Fruit fly (Drosophila melanogaster) whole organism, embryonic: ENCODE results near the gene CG3862.

ENCODE experiments used
- Ada2b ChIP-seq: fragments of 200-800 bp; sonication (Bioruptor generic); IDR thresholded peaks from 2 replicates; pipeline ENCODE4 v1.3.6; 2022; ENCODE audit warnings: missing biosample characterization, missing genetic modification characterization
- BEAF-32 ChIP-seq: fragments of 200-800 bp; sonication (Bioruptor generic); optimal IDR thresholded peaks from 3 replicates; lab custom pipeline; 2017; ENCODE audit warnings: missing biosample characterization, missing genetic modification characterization, mild to moderate bottlenecking, moderate library complexity, missing genetic modification reagents
- Bteb2 ChIP-seq: fragments of 200-800 bp; sonication (Bioruptor generic); optimal IDR thresholded peaks from 2 replicates; lab custom pipeline; 2016; ENCODE audit warnings: missing biosample characterization, missing genetic modification characterization
- CG11093 ChIP-seq: fragments of 200-800 bp; sonication (Bioruptor generic); IDR thresholded peaks from 3 replicates; pipeline ENCODE4 v1.3.6; 2022; ENCODE audit warnings: missing biosample characterization, missing genetic modification characterization
- CG11696 ChIP-seq: fragments of 200-800 bp; sonication (Bioruptor generic); IDR thresholded peaks from 2 replicates; pipeline ENCODE4 v1.3.6; 2022; ENCODE audit warnings: missing biosample characterization, missing genetic modification characterization
- CG12942 ChIP-seq: fragments of 200-800 bp; sonication (Bioruptor generic); optimal IDR thresholded peaks from 3 replicates; lab custom pipeline; 2016; ENCODE audit warnings: missing biosample characterization, missing genetic modification characterization
- CG13424 ChIP-seq: fragments of 200-800 bp; sonication (Bioruptor generic); optimal IDR thresholded peaks from 2 replicates; lab custom pipeline; 2019; ENCODE audit warnings: missing biosample characterization, mild to moderate bottlenecking, missing genetic modification characterization, moderate library complexity
- CG15269 ChIP-seq: fragments of 200-800 bp; sonication (Bioruptor generic); optimal IDR thresholded peaks from 2 replicates; lab custom pipeline; 2018; ENCODE audit warnings: missing biosample characterization, mild to moderate bottlenecking, missing genetic modification characterization, moderate library complexity
- CG2199 ChIP-seq: fragments of 200-800 bp; sonication (Bioruptor generic); IDR thresholded peaks from 3 replicates; pipeline ENCODE4 v1.3.6; 2022; ENCODE audit warnings: missing biosample characterization, missing genetic modification characterization
- CG30403 ChIP-seq: fragments of 200-800 bp; sonication (Bioruptor generic); optimal IDR thresholded peaks from 3 replicates; lab custom pipeline; 2016; ENCODE audit warnings: missing biosample characterization, missing genetic modification characterization
- CG32772 ChIP-seq: fragments of 200-800 bp; sonication (Bioruptor generic); IDR thresholded peaks from 2 replicates; pipeline ENCODE4 v1.3.6; 2022; ENCODE audit warnings: missing biosample characterization, missing genetic modification characterization
- CG4820 ChIP-seq: fragments of 200-800 bp; sonication (Bioruptor generic); optimal IDR thresholded peaks from 3 replicates; lab custom pipeline; 2016; ENCODE audit warnings: missing biosample characterization, missing genetic modification characterization
- CG5180 ChIP-seq: fragments of 200-800 bp; sonication (Bioruptor generic); optimal IDR thresholded peaks from 3 replicates; lab custom pipeline; 2017; ENCODE audit warnings: missing biosample characterization, missing genetic modification characterization, mild to moderate bottlenecking, moderate library complexity, missing genetic modification reagents
- CG9215 ChIP-seq: fragments of 200-800 bp; sonication (Bioruptor generic); IDR thresholded peaks from 2 replicates; pipeline ENCODE4 v1.3.6; 2022; ENCODE audit warnings: missing biosample characterization, missing genetic modification characterization
- CG9437 ChIP-seq: fragments of 200-800 bp; sonication (Bioruptor generic); optimal IDR thresholded peaks from 2 replicates; lab custom pipeline; 2018; ENCODE audit warnings: missing biosample characterization, mild to moderate bottlenecking, missing genetic modification characterization
- CG9876 ChIP-seq: fragments of 200-800 bp; sonication (Bioruptor generic); optimal IDR thresholded peaks from 2 replicates; lab custom pipeline; 2016; ENCODE audit warnings: missing biosample characterization, missing genetic modification characterization
- H2.0 ChIP-seq: fragments of 200-800 bp; sonication (Bioruptor generic); IDR thresholded peaks from 2 replicates; pipeline ENCODE4 v1.3.6; 2022; ENCODE audit warnings: missing biosample characterization, missing genetic modification characterization
- Hey ChIP-seq: fragments of 200-800 bp; sonication (Bioruptor generic); optimal IDR thresholded peaks from 3 replicates; lab custom pipeline; 2018; ENCODE audit warnings: missing biosample characterization, mild to moderate bottlenecking, missing genetic modification characterization
- HmgZ ChIP-seq: fragments of 200-800 bp; sonication (Bioruptor generic); optimal IDR thresholded peaks from 2 replicates; lab custom pipeline; 2018; ENCODE audit warnings: missing biosample characterization, mild to moderate bottlenecking, missing genetic modification characterization
- Mrtf ChIP-seq: fragments of 200-800 bp; sonication (Bioruptor generic); IDR thresholded peaks from 3 replicates; pipeline ENCODE4 v1.3.6; 2022; ENCODE audit warnings: missing biosample characterization, missing genetic modification characterization
- Neu2 ChIP-seq: fragments of 200-800 bp; sonication (Bioruptor generic); optimal IDR thresholded peaks from 3 replicates; lab custom pipeline; 2016; ENCODE audit warnings: missing biosample characterization, missing genetic modification characterization, borderline replicate concordance
- Nf-YA ChIP-seq: fragments of 200-800 bp; sonication (Bioruptor generic); IDR thresholded peaks from 2 replicates; pipeline ENCODE4 v1.3.6; 2022; ENCODE audit warnings: missing biosample characterization, missing genetic modification characterization
- NfI ChIP-seq: fragments of 200-800 bp; sonication (Bioruptor generic); optimal IDR thresholded peaks from 3 replicates; lab custom pipeline; 2018; ENCODE audit warnings: missing biosample characterization, mild to moderate bottlenecking, missing genetic modification characterization, moderate library complexity
- PHDP ChIP-seq: fragments of 200-800 bp; sonication (Bioruptor generic); optimal IDR thresholded peaks from 3 replicates; lab custom pipeline; 2018; ENCODE audit warnings: missing biosample characterization, mild to moderate bottlenecking, missing genetic modification characterization, moderate library complexity
- Rfx ChIP-seq: fragments of 200-800 bp; sonication (Bioruptor generic); IDR thresholded peaks from 2 replicates; pipeline ENCODE4 v1.3.6; 2022; ENCODE audit warnings: missing biosample characterization, missing genetic modification characterization
- Xbp1 ChIP-seq: fragments of 200-800 bp; sonication (Bioruptor generic); optimal IDR thresholded peaks from 3 replicates; lab custom pipeline; 2016; ENCODE audit warnings: missing biosample characterization, mild to moderate bottlenecking, missing genetic modification characterization
- ab ChIP-seq: fragments of 200-800 bp; sonication (Bioruptor generic); optimal IDR thresholded peaks from 2 replicates; lab custom pipeline; 2016; ENCODE audit warnings: missing biosample characterization, missing genetic modification characterization
- croc ChIP-seq: fragments of 200-800 bp; sonication (Bioruptor generic); conservative IDR thresholded peaks from 3 replicates; pipeline ENCODE4 v1.3.6; 2022; ENCODE audit warnings: missing biosample characterization, missing genetic modification characterization
- cwo ChIP-seq: fragments of 200-800 bp; sonication (Bioruptor generic); optimal IDR thresholded peaks from 3 replicates; lab custom pipeline; 2017; ENCODE audit warnings: missing biosample characterization, missing genetic modification characterization, mild to moderate bottlenecking, moderate library complexity, missing genetic modification reagents
- danr ChIP-seq: fragments of 200-800 bp; sonication (Bioruptor generic); IDR thresholded peaks from 2 replicates; pipeline ENCODE4 v1.3.6; 2022; ENCODE audit warnings: missing biosample characterization, missing genetic modification characterization
- fd102C ChIP-seq: fragments of 200-800 bp; sonication (Bioruptor generic); optimal IDR thresholded peaks from 2 replicates; lab custom pipeline; 2018; ENCODE audit warnings: missing biosample characterization, mild to moderate bottlenecking, missing genetic modification characterization, moderate library complexity
- fd96Cb ChIP-seq: fragments of 200-800 bp; sonication (Bioruptor generic); optimal IDR thresholded peaks from 2 replicates; lab custom pipeline; 2018; ENCODE audit warnings: missing biosample characterization, mild to moderate bottlenecking, missing genetic modification characterization, moderate library complexity
- fu2 ChIP-seq: fragments of 200-800 bp; sonication (Bioruptor generic); optimal IDR thresholded peaks from 2 replicates; lab custom pipeline; 2016; ENCODE audit warnings: missing biosample characterization, missing genetic modification characterization
- her ChIP-seq: fragments of 200-800 bp; sonication (Bioruptor generic); optimal IDR thresholded peaks from 2 replicates; lab custom pipeline; 2016; ENCODE audit warnings: missing biosample characterization, missing genetic modification characterization
- knrl ChIP-seq: fragments of 200-800 bp; sonication (Bioruptor generic); IDR thresholded peaks from 3 replicates; pipeline ENCODE4 v1.3.6; 2022; ENCODE audit warnings: missing biosample characterization, missing genetic modification characterization; ENCODE audit not compliant: partially characterized antibody
- mam ChIP-seq: fragments of 200-800 bp; sonication (Bioruptor generic); optimal IDR thresholded peaks from 3 replicates; lab custom pipeline; 2016; ENCODE audit warnings: missing biosample characterization, missing genetic modification characterization
- mirr ChIP-seq: fragments of 200-800 bp; sonication (Bioruptor generic); optimal IDR thresholded peaks from 3 replicates; lab custom pipeline; 2018; ENCODE audit warnings: missing biosample characterization, mild to moderate bottlenecking, missing genetic modification characterization
- nerfin-1 ChIP-seq: fragments of 200-800 bp; sonication (Bioruptor generic); optimal IDR thresholded peaks from 3 replicates; lab custom pipeline; 2019; ENCODE audit warnings: missing biosample characterization, mild to moderate bottlenecking, missing genetic modification characterization, moderate library complexity
- nmo ChIP-seq: fragments of 200-800 bp; sonication (Bioruptor generic); optimal IDR thresholded peaks from 2 replicates; lab custom pipeline; 2018; ENCODE audit warnings: missing biosample characterization, mild to moderate bottlenecking, missing genetic modification characterization, moderate library complexity
- oc ChIP-seq: fragments of 200-800 bp; sonication (Bioruptor generic); optimal IDR thresholded peaks from 2 replicates; lab custom pipeline; 2018; ENCODE audit warnings: missing biosample characterization, mild to moderate bottlenecking, missing genetic modification characterization, moderate library complexity
- pb ChIP-seq: fragments of 200-800 bp; sonication (Bioruptor generic); optimal IDR thresholded peaks from 3 replicates; lab custom pipeline; 2016; ENCODE audit warnings: missing biosample characterization, missing genetic modification characterization
- pita ChIP-seq: fragments of 200-800 bp; sonication (Bioruptor generic); optimal IDR thresholded peaks from 2 replicates; lab custom pipeline; 2017; ENCODE audit warnings: missing biosample characterization, mild to moderate bottlenecking, missing genetic modification characterization
- pum ChIP-seq: fragments of 200-800 bp; sonication (Bioruptor generic); optimal IDR thresholded peaks from 2 replicates; lab custom pipeline; 2016; ENCODE audit warnings: missing biosample characterization, missing genetic modification characterization
- run ChIP-seq: fragments of 200-800 bp; sonication (Bioruptor generic); optimal IDR thresholded peaks from 3 replicates; lab custom pipeline; 2018; ENCODE audit warnings: missing biosample characterization, mild to moderate bottlenecking, missing genetic modification characterization
- sc ChIP-seq, 3 experiments: fragments of >200 bp in 2 of 3; fragments of 200-800 bp in 1 of 3; sonication (Bioruptor generic) in 1 of 3; optimal IDR thresholded peaks; 2 replicates in 2 of 3; 3 replicates in 1 of 3; lab custom pipeline; 2017; ENCODE audit warnings: mild to moderate bottlenecking in 1 of 3, missing biosample characterization in 1 of 3, missing genetic modification characterization in 1 of 3, missing genetic modification reagents in 1 of 3
- sna ChIP-seq: fragments of 200-800 bp; sonication (Bioruptor generic); IDR thresholded peaks from 2 replicates; pipeline ENCODE4 v1.3.6; 2022; ENCODE audit warnings: missing biosample characterization, missing genetic modification characterization; ENCODE audit not compliant: partially characterized antibody
- so ChIP-seq: fragments of 200-800 bp; sonication (Bioruptor generic); IDR thresholded peaks from 3 replicates; pipeline ENCODE4 v1.3.6; 2022; ENCODE audit warnings: missing biosample characterization, missing genetic modification characterization
- ssp ChIP-seq: fragments of 200-800 bp; sonication (Bioruptor generic); IDR thresholded peaks from 2 replicates; pipeline ENCODE4 v1.3.6; 2022; ENCODE audit warnings: missing biosample characterization, missing genetic modification characterization
- tll ChIP-seq, 2 experiments: fragments of 200-800 bp in 1 of 2; fragments of >200 bp in 1 of 2; sonication (Bioruptor generic) in 1 of 2; optimal IDR thresholded peaks; 2 replicates each; lab custom pipeline; 2017 to 2019; ENCODE audit warnings: missing biosample characterization in 2 of 2, missing genetic modification characterization in 2 of 2, mild to moderate bottlenecking in 1 of 2, moderate library complexity in 1 of 2
- toy ChIP-seq: fragments of 200-800 bp; sonication (Bioruptor generic); IDR thresholded peaks from 2 replicates; pipeline ENCODE4 v1.3.6; 2022; ENCODE audit warnings: missing biosample characterization, missing genetic modification characterization
- tx ChIP-seq: fragments of 200-800 bp; sonication (Bioruptor generic); optimal IDR thresholded peaks from 2 replicates; lab custom pipeline; 2016; ENCODE audit warnings: missing biosample characterization, missing genetic modification characterization

The CG3862 gene

DNA sequence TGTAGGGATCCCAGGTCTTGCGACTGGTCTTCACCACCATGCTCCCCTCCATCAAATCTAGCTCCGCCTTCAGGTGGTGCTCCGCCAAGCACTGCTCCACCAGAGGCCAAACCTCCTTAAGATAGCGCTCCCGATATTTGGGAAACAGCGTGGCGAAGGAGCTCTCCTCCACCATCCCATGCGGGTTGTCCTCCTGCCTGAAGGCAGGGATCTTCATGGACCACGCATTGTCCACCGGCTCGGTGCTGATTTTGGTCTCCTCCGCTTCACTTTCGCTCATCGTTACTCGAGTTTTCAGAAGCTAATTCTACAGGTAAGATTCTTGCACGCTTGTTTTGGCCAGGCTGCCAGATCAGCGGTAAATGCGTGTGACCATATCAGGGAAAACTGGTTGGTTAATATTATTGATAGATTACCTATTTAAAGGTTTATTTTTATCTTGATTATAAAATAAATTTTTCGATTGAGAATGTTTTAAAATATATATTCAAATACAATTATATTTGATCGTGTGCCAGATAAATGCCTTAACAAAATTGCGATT is 43.9 kb upstream of the CG3862 start, which contains the start of gene dbe (continued):
- TF ChIP-seq CG9215 (GFP tag; lab: Robert Waterston, UW): no peak
- peak; percentile 15 for TF ChIP-seq NfI
- peak; percentile 37 for TF ChIP-seq Xbp1
- TF ChIP-seq tll (GFP tag; optimal IDR thresholded peaks at IDR 0.05; lab: Kevin White, UChicago): no peak
- TF ChIP-seq CG5180 (GFP tag; lab: Kevin White, UChicago): no peak
- TF ChIP-seq croc (GFP tag; lab: Robert Waterston, UW): no peak
- TF ChIP-seq sc (optimal IDR thresholded peaks at IDR 0.05; lab: Kevin White, UChicago): no peak
- TF ChIP-seq sc (GFP tag; optimal IDR thresholded peaks at IDR 0.05; lab: Kevin White, UChicago): no peak
- no peak for TF ChIP-seq run (tag; lab: Kevin White, UChicago)
- no peak for TF ChIP-seq so (GFP tag; lab: Robert Waterston, UW)
- TF ChIP-seq mirr (GFP tag; lab: Kevin White, UChicago): no peak
- no peak for TF ChIP-seq CG15269 (tag; lab: Kevin White, UChicago)
- TF ChIP-seq Mrtf (GFP tag; lab: Robert Waterston, UW): no peak
- no peak for TF ChIP-seq Bteb2
- TF ChIP-seq her (GFP tag; lab: Kevin White, UChicago): no peak
- no peak for TF ChIP-seq knrl (GFP tag; lab: Robert Waterston, UW)
- TF ChIP-seq BEAF-32 (GFP tag; lab: Kevin White, UChicago): peak; percentile 9
- peak; percentile 13 for TF ChIP-seq mam
- TF ChIP-seq oc (tag; lab: Kevin White, UChicago): no peak
- no peak for TF ChIP-seq Ada2b (GFP tag; lab: Robert Waterston, UW)
- no peak for TF ChIP-seq Neu2 (GFP tag; lab: Kevin White, UChicago)
- no peak for TF ChIP-seq cwo
- TF ChIP-seq Rfx: peak; percentile 45
- TF ChIP-seq tx (GFP tag; lab: Kevin White, UChicago): no peak
- TF ChIP-seq nerfin-1 (tag; lab: Kevin White, UChicago): no peak
- TF ChIP-seq fu2: no peak
- TF ChIP-seq CG9437 (GFP tag; lab: Kevin White, UChicago): no peak
- no peak for TF ChIP-seq fd102C (GFP tag; lab: Kevin White, UChicago)
- no peak for TF ChIP-seq Hey
- TF ChIP-seq H2.0 (GFP tag; lab: Robert Waterston, UW): no peak
- no peak for TF ChIP-seq Nf-YA
- peak; percentile 48 for TF ChIP-seq CG13424 (tag; lab: Kevin White, UChicago)
- TF ChIP-seq pum (GFP tag; lab: Kevin White, UChicago): no peak
- no peak for TF ChIP-seq CG12942 (GFP tag; lab: Kevin White, UChicago)
- TF ChIP-seq HmgZ (tag; lab: Kevin White, UChicago): peak; percentile 13
- TF ChIP-seq CG11093: no peak
- TF ChIP-seq CG4820: no peak
- no peak for TF ChIP-seq PHDP (tag; lab: Kevin White, UChicago)
- TF ChIP-seq pita (GFP tag; lab: Kevin White, UChicago): no peak
- no peak for TF ChIP-seq pb (GFP tag; lab: Kevin White, UChicago)
- no peak for TF ChIP-seq sna (GFP tag; lab: Robert Waterston, UW)
- TF ChIP-seq CG32772: no peak
- no peak for TF ChIP-seq ssp
- TF ChIP-seq danr (GFP tag; lab: Robert Waterston, UW): no peak
- peak; percentile 22 for TF ChIP-seq CG30403
- TF ChIP-seq CG2199 (GFP tag; lab: Robert Waterston, UW): no peak
- TF ChIP-seq CG11696 (GFP tag; lab: Robert Waterston, UW): no peak
- TF ChIP-seq ab (GFP tag; lab: Kevin White, UChicago): no peak
- TF ChIP-seq fd96Cb: no peak
- no peak for TF ChIP-seq CG9876 (GFP tag; lab: Kevin White, UChicago)
- TF ChIP-seq nmo: no peak
- TF ChIP-seq toy (GFP tag; lab: Robert Waterston, UW): no peak
